Worm (Caenorhabditis elegans): Measurements from ENCODE around the gene oac-14.

DNA sequence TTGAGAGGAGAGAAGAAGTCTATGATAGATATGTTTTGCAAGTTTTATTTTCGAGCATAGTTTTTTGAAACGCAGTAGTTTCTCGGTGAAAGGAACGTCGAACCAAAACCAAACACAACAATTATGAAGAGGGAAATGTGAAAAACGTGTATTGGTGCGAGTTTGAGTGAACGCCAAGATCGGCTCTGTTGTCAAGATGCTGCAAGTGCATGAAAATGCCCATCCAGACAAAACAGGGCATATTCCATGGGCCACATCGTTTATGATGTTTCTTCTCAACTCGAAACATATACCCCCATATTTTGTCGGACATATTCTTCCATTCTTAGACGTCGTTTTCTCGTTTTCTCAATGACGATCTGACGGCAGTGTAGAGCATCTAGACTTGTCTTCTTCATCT, 18.8 kb downstream of the oac-14 start:
- TF ChIP-seq flt-1 (GFP tag; IDR thresholded peaks at IDR 0.05) (no peak), tab-1 (GFP tag; IDR thresholded peaks at IDR 0.05) (no peak), ztf-23 (GFP tag; IDR thresholded peaks at IDR 0.05) (no peak)

Measured in whole organism, midembryonic.